Fruit fly (Drosophila melanogaster) whole organism, wandering third instar larva: ENCODE results near the gene Vap33.

Experiments used
- CrebA ChIP-seq: fragments of 200-800 bp; sonication (Bioruptor generic); optimal IDR thresholded peaks from 2 replicates; lab custom pipeline; 2016; ENCODE audit warnings: missing biosample characterization, mild to moderate bottlenecking, missing genetic modification characterization, borderline replicate concordance
- h ChIP-seq: fragments of 200-800 bp; sonication (Bioruptor generic); optimal IDR thresholded peaks from 3 replicates; lab custom pipeline; 2016; ENCODE audit warnings: missing biosample characterization, mild to moderate bottlenecking, missing genetic modification characterization
- psq ChIP-seq: fragments of 200-800 bp; sonication (Bioruptor generic); optimal IDR thresholded peaks from 3 replicates; lab custom pipeline; 2017; ENCODE audit warnings: missing biosample characterization, mild to moderate bottlenecking, missing genetic modification characterization, moderate library complexity
- sv ChIP-seq: fragments of 200-800 bp; sonication (Bioruptor generic); optimal IDR thresholded peaks from 3 replicates; lab custom pipeline; 2016; ENCODE audit warnings: missing biosample characterization, missing genetic modification characterization

dm6 chrX:3950199-3950645 is 1.4 kb downstream of the Vap33 start:
- TF ChIP-seq psq (GFP tag; lab: Kevin White, UChicago), result no peak
- no peak for TF ChIP-seq h
- no peak for TF ChIP-seq CrebA
- TF ChIP-seq sv (GFP tag; lab: Kevin White, UChicago), result no peak
